Fruit fly (Drosophila melanogaster): Measurements from ENCODE around the gene CG13124.

DNA sequence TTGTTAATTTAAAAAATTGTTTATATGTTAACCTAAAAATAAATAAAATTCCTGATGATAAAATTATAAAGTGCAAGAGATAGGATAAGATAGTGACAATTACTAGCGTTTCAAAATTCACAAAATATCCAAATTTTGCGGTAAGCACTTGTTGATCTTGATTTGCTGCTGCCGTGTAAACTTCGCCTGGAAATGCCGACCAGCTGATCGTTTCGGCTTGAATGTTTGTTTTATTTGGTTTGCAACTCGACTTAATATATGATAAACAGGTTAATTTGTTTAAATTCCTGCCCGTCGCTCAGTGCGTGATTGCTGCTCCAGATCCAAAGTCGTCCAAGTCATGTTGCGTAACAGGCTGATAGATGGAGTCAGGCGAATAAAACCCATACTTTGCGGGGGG is 13.0 kb upstream of the CG13124 start, which contains the start of gene CG4592:
- TF ChIP-seq Sin3A (optimal IDR thresholded peaks at IDR 0.05) (no peak), psq (optimal IDR thresholded peaks at IDR 0.05) (no peak)

Data from Kc167 (cell line).